Fruit fly (Drosophila melanogaster) whole organism, adult: ENCODE measurements around the gene sunn.
A peak's percentile ranks its signal among the peaks of the same experiment; 100 is the strongest.

Experiments
- CG11617 ChIP-seq: fragments of 200-800 bp; sonication (Bioruptor generic); optimal IDR thresholded peaks from 2 replicates; lab custom pipeline; 2017; ENCODE audit warnings: mild to moderate bottlenecking, missing biosample characterization, missing genetic modification reagents, missing genetic modification characterization
- CG12768 ChIP-seq: fragments of 200-800 bp; sonication (Bioruptor generic); optimal IDR thresholded peaks from 2 replicates; lab custom pipeline; 2017; ENCODE audit warnings: missing biosample characterization, missing genetic modification characterization, mild to moderate bottlenecking, moderate library complexity, missing genetic modification reagents
- CG14711 ChIP-seq: fragments of 200-800 bp; sonication (Bioruptor generic); optimal IDR thresholded peaks from 2 replicates; lab custom pipeline; 2018; ENCODE audit warnings: missing biosample characterization, mild to moderate bottlenecking, missing genetic modification characterization, moderate library complexity
- CG1620 ChIP-seq: fragments of 200-800 bp; sonication (Bioruptor generic); optimal IDR thresholded peaks from 2 replicates; lab custom pipeline; 2016; ENCODE audit warnings: missing biosample characterization, missing genetic modification characterization
- CG33017 ChIP-seq: fragments of 200-800 bp; sonication (Bioruptor generic); optimal IDR thresholded peaks from 2 replicates; lab custom pipeline; 2018; ENCODE audit warnings: missing biosample characterization, mild to moderate bottlenecking, missing genetic modification characterization, moderate library complexity
- CG5204 ChIP-seq: fragments of 200-800 bp; sonication (Bioruptor generic); optimal IDR thresholded peaks from 2 replicates; lab custom pipeline; 2016; ENCODE audit warnings: missing biosample characterization, missing genetic modification characterization
- CG7045 ChIP-seq: fragments of 200-800 bp; sonication (Bioruptor generic); optimal IDR thresholded peaks from 2 replicates; lab custom pipeline; 2017; ENCODE audit warnings: missing biosample characterization, mild to moderate bottlenecking, missing genetic modification characterization
- CG7101 ChIP-seq: fragments of 200-800 bp; sonication (Bioruptor generic); optimal IDR thresholded peaks from 2 replicates; lab custom pipeline; 2018; ENCODE audit warnings: missing biosample characterization, mild to moderate bottlenecking, missing genetic modification characterization, moderate library complexity
- Clk ChIP-seq: fragments of 200-800 bp; sonication (Bioruptor generic); optimal IDR thresholded peaks from 2 replicates; lab custom pipeline; 2017; ENCODE audit warnings: missing biosample characterization, missing genetic modification characterization
- Crg-1 ChIP-seq: fragments of 200-800 bp; sonication (Bioruptor generic); optimal IDR thresholded peaks from 2 replicates; lab custom pipeline; 2016; ENCODE audit warnings: missing biosample characterization, missing genetic modification characterization
- Hr96 ChIP-seq: fragments of 200-800 bp; sonication (Bioruptor generic); optimal IDR thresholded peaks from 2 replicates; lab custom pipeline; 2016; ENCODE audit warnings: missing biosample characterization, missing genetic modification characterization
- Mnt ChIP-seq: fragments of 200-800 bp; sonication (Bioruptor generic); optimal IDR thresholded peaks from 2 replicates; lab custom pipeline; 2016; ENCODE audit warnings: missing biosample characterization, mild to moderate bottlenecking, missing genetic modification characterization
- bab1 ChIP-seq: fragments of 200-800 bp; sonication (Bioruptor generic); optimal IDR thresholded peaks from 3 replicates; lab custom pipeline; 2019; ENCODE audit warnings: missing biosample characterization, mild to moderate bottlenecking, missing genetic modification characterization, moderate library complexity
- cic ChIP-seq: fragments of 200-800 bp; sonication (Bioruptor generic); optimal IDR thresholded peaks from 2 replicates; lab custom pipeline; 2017; ENCODE audit warnings: missing biosample characterization, mild to moderate bottlenecking, missing genetic modification characterization, moderate library complexity
- cnc ChIP-seq, 2 experiments: fragments of >200 bp; optimal IDR thresholded peaks; 2 replicates each; lab custom pipeline; 2017
- kay ChIP-seq: fragments of 200-800 bp; sonication (Bioruptor generic); peaks from one replicate; lab custom pipeline; 2016; ENCODE audit warnings: missing biosample characterization, missing genetic modification characterization, borderline replicate concordance
- ovo ChIP-seq: fragments of 200-800 bp; sonication (Bioruptor generic); optimal IDR thresholded peaks from 2 replicates; lab custom pipeline; 2016; ENCODE audit warnings: missing biosample characterization, missing genetic modification characterization
- pad ChIP-seq: fragments of 200-800 bp; sonication (Bioruptor generic); optimal IDR thresholded peaks from 3 replicates; lab custom pipeline; 2017; ENCODE audit warnings: missing biosample characterization, missing genetic modification characterization, mild to moderate bottlenecking, moderate library complexity, missing genetic modification reagents
- tj ChIP-seq: fragments of 200-800 bp; sonication (Bioruptor generic); optimal IDR thresholded peaks from 3 replicates; lab custom pipeline; 2017; ENCODE audit warnings: missing biosample characterization, mild to moderate bottlenecking, missing genetic modification characterization, moderate library complexity
- toe ChIP-seq: fragments of 200-800 bp; sonication (Bioruptor generic); optimal IDR thresholded peaks from 2 replicates; lab custom pipeline; 2016; ENCODE audit warnings: missing biosample characterization, missing genetic modification characterization

sunn gene

DNA sequence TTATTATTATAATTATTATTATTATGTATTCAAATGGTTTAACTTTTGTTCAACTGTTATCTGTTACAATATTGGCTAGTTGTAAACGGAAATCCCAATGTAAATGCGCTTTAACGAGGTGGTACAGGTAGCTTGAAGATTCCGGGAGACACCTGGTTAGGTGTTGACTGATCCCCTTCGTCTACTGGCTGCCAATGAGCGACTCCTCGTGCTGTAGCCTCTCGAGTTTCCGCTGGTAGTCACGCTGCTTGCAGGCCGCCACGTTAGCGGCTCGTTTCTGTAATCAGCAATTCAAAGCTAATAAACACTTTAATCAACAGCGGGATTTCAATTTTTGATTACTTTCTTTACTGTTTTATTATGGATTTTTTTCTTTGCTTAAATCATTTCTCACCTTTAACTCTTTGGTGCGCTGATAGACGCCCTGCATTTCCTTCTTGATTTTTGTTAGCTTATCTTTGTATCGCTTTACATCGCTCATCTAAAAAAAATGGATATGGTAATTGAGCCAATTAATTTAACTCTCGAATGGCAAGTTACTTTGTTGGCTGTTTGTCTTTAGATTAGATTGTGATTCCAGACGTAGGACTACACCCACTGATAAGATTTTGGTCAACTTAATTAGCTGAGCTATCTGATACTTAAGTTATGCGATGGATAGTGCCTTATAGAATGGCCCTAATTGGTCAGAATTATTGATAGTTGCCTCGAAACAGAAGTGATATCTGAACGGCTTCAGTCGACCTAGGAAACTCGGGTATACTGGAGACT is 38.1 kb upstream of the sunn start:
- TF ChIP-seq cnc (optimal IDR thresholded peaks at IDR 0.05; lab: Kevin White, UChicago) = no peak
- peak; percentile 51 for TF ChIP-seq ovo (GFP tag; lab: Kevin White, UChicago)
- no peak for TF ChIP-seq kay
- TF ChIP-seq bab1 (GFP tag; lab: Kevin White, UChicago) = no peak
- peak; percentile 70 for TF ChIP-seq CG11617
- no peak for TF ChIP-seq toe (GFP tag; lab: Kevin White, UChicago)
- no peak for TF ChIP-seq CG5204
- TF ChIP-seq CG7045 (GFP tag; lab: Kevin White, UChicago) = peak; percentile 3
- TF ChIP-seq Mnt (GFP tag; lab: Kevin White, UChicago) = peak; percentile 74
- TF ChIP-seq CG14711 (tag; lab: Kevin White, UChicago) = no peak
- no peak for TF ChIP-seq Hr96 (GFP tag; lab: Kevin White, UChicago)
- peak; percentile 73 for TF ChIP-seq CG7101 (tag; lab: Kevin White, UChicago)
- TF ChIP-seq CG33017 (tag; lab: Kevin White, UChicago) = peak; percentile 56
- peak; percentile 92 for TF ChIP-seq cic
- no peak for TF ChIP-seq CG1620 (GFP tag; lab: Kevin White, UChicago)
- no peak for TF ChIP-seq tj (GFP tag; lab: Kevin White, UChicago)
- TF ChIP-seq CG12768 = no peak
- TF ChIP-seq Clk = no peak
- peak; percentile 24 for TF ChIP-seq Crg-1 (GFP tag; lab: Kevin White, UChicago)

DNA sequence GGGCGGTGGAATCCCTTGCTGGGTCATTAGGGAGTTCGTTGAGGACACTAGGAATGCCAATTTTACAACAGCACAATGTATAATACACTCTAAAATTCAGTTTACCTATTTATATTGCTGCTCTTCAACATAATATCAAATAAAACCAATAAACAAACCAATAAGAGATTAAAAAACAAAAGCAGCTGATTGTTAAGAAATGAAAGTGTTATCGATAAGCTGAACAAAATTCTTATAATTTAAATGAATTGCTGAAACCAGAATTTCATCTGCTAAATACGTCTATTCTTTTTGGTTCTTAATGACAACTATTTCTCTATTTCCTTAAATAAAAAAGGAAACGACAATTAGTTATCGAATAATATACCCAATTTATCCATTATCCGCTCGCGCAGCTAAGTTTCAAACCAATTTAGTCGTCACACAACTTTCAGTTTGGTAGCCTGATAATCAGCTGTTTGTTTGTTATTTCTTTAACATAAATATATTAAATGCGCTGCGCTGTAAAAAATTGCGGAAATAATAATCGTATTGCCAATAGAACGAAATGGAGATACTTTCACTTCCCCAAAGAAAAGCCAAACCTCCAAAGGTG is 36.8 kb upstream of the sunn start, which contains the start of the genes Pldn and CG14135:
TSS of gene Pldn (minus strand) at position 197 of the 595 bp plus-strand sequence.
TSS of gene CG14135 (plus strand) at position 369 of the 595 bp plus-strand sequence.
- TF ChIP-seq kay (peak; percentile 90), bab1 (GFP tag; lab: Kevin White, UChicago) (peak; percentile 2), CG14711 (tag; lab: Kevin White, UChicago) (no peak)

DNA sequence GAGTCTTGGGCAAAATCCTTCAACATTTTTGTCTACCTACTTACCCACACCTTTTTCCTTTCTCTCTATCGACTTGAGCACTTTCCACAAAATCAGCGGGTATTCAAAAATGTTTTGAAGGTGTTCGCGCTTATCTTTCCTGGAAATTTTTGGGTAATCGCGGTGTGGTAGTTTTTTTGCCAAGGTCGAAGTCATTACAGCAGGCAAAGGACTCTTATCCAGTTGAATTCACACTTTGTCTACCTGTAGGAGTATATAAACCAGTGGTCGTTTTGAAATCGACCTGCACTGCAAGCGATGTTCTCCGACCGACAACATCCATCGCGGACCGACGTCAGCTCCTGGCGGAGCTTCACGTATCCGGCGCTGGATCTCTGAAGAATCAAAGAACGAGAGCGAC is 35.3 kb upstream of the sunn start:
- TF ChIP-seq CG1620 (GFP tag; lab: Kevin White, UChicago) (no peak), Mnt (GFP tag; lab: Kevin White, UChicago) (no peak), CG14711 (tag; lab: Kevin White, UChicago) (no peak), CG7045 (GFP tag; lab: Kevin White, UChicago) (no peak), CG12768 (no peak), bab1 (GFP tag; lab: Kevin White, UChicago) (no peak), tj (GFP tag; lab: Kevin White, UChicago) (no peak), CG33017 (tag; lab: Kevin White, UChicago) (no peak), CG5204 (no peak), toe (GFP tag; lab: Kevin White, UChicago) (no peak), Hr96 (GFP tag; lab: Kevin White, UChicago) (no peak), cic (no peak), Clk (no peak)

DNA sequence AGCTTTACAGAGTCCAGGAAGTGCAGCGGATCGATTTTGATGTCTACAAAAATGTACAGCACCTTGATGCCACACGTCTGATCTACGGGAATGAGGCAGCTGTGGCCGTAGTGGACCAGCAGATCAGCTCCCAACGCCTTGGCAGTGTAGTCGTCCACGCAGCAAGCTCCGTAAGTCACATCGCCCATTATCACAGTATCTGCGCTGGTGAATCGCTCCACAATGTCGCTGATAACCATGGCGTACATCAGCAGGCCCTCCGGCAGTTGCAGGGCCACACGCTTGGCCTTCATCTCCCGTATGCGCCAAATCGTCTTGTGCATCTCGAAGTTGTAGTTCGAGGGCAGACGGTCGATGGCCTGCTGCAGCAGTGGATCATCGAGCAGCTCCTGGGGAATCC is 33.1 kb upstream of the sunn start:
- TF ChIP-seq CG7045 (GFP tag; lab: Kevin White, UChicago) = no peak
- TF ChIP-seq CG5204 = no peak
- TF ChIP-seq Crg-1 (GFP tag; lab: Kevin White, UChicago) = no peak
- TF ChIP-seq cic = no peak
- no peak for TF ChIP-seq CG7101 (tag; lab: Kevin White, UChicago)
- no peak for TF ChIP-seq pad (GFP tag; lab: Kevin White, UChicago)
- no peak for TF ChIP-seq CG14711 (tag; lab: Kevin White, UChicago)
- TF ChIP-seq cnc (optimal IDR thresholded peaks at IDR 0.05; lab: Kevin White, UChicago) = no peak
- TF ChIP-seq ovo (GFP tag; lab: Kevin White, UChicago) = no peak
- no peak for TF ChIP-seq toe (GFP tag; lab: Kevin White, UChicago)
- no peak for TF ChIP-seq Mnt (GFP tag; lab: Kevin White, UChicago)
- TF ChIP-seq CG33017 (tag; lab: Kevin White, UChicago) = no peak
- TF ChIP-seq Clk = no peak
- TF ChIP-seq CG11617 = no peak
- no peak for TF ChIP-seq bab1 (GFP tag; lab: Kevin White, UChicago)
- no peak for TF ChIP-seq Hr96 (GFP tag; lab: Kevin White, UChicago)

DNA sequence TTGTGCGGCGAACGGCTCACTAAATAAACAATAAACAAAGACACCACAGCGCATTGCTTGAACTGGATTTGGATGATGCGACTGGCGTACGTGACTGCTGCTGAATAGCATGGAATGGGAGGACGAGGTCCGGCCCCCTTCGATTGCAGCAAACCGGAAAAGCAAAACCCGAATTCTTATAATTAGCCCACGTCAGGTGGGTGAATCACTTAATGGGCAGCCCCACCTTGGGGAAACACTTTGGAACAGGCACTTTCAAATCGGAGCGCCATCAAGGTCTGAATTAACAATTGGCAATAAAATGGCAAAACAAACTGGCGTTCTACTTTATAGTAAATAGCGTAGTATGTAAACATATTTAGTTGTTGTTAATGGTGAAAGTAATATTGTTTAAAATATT is 32.3 kb upstream of the sunn start:
- TF ChIP-seq CG7045 (GFP tag; lab: Kevin White, UChicago) (no peak), kay (peak; percentile 18)

DNA sequence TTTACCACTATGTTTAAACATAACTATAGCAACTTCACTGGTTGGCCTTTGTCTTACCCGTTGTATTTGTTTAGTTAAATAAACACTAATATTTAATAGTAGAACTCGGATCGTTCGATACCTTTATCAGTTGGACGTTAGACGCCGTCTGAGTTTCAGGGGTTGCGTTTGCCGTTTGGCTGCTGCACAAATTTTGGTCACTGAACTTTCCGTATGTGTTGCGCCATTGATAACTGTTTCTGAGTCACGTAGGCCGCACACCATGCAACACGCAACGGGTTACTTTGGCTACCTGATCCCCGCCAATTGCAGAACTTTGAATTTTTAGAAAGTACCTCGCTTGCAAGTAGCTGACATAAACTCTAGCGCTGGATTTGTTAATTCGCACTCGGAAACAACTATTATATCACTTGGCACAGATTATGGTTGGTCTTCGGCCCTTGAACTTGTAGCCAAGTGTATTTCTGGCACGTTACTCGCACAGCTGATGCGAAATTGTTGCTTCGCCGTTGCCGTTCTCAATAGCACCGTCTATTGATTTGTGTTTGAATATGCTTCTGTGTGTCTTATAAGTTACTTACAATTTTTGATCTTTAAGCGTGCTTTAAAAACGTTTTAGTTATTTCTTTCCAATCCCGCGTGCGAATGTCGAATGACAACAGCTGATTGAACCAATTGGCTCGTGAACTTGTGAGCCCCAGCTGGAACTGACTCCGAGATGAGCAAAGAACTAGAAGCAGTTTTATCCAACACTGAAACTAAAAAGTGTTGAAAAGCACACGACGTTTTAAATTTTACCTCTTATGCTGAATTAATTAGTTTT is 31.6 kb upstream of the sunn start, which contains the start of gene Dph1:
TSS of gene Dph1 (minus strand) at position 670 of the 823 bp plus-strand sequence.
- TF ChIP-seq pad (GFP tag; lab: Kevin White, UChicago) (peak; percentile 62), cnc (optimal IDR thresholded peaks at IDR 0.05; lab: Kevin White, UChicago) (no peak), CG5204 (no peak), CG14711 (tag; lab: Kevin White, UChicago) (peak; percentile 40), ovo (GFP tag; lab: Kevin White, UChicago) (peak; percentile 8), cic (peak; percentile 70), kay (peak; percentile 57), Hr96 (GFP tag; lab: Kevin White, UChicago) (peak; percentile 71), Clk (peak; percentile 44), CG33017 (tag; lab: Kevin White, UChicago) (peak; percentile 11), Crg-1 (GFP tag; lab: Kevin White, UChicago) (peak; percentile 88), tj (GFP tag; lab: Kevin White, UChicago) (peak; percentile 53), toe (GFP tag; lab: Kevin White, UChicago) (no peak), CG1620 (GFP tag; lab: Kevin White, UChicago) (peak; percentile 64), CG7101 (tag; lab: Kevin White, UChicago) (peak; percentile 63), CG11617 (peak; percentile 76), CG7045 (GFP tag; lab: Kevin White, UChicago) (peak; percentile 79), Mnt (GFP tag; lab: Kevin White, UChicago) (peak; percentile 95), CG12768 (peak; percentile 54), bab1 (GFP tag; lab: Kevin White, UChicago) (peak; percentile 79)
